Fruit fly (Drosophila melanogaster): ENCODE results near the gene CG44774.

The CG44774 gene

dm6 chrX:4918228-4919022, 19.5 kb downstream of the CG44774 start, which contains the start of the genes CG4041 and Hgsnat (continued):
- TF ChIP-seq kah (GFP tag; optimal IDR thresholded peaks at IDR 0.05) (no peak), CG11695 (GFP tag; IDR thresholded peaks at IDR 0.05) (no peak), sima (GFP tag; optimal IDR thresholded peaks at IDR 0.05) (no peak), sr (GFP tag; IDR thresholded peaks at IDR 0.05) (no peak), run (tag; optimal IDR thresholded peaks at IDR 0.05) (no peak), toy (GFP tag; IDR thresholded peaks at IDR 0.05) (no peak), CG1602 (GFP tag; optimal IDR thresholded peaks at IDR 0.05) (no peak), NfI (GFP tag; optimal IDR thresholded peaks at IDR 0.05) (no peak), z (GFP tag; IDR thresholded peaks at IDR 0.05) (no peak), CG13894 (tag; optimal IDR thresholded peaks at IDR 0.05) (no peak), CG14050 (GFP tag; IDR thresholded peaks at IDR 0.05) (no peak), tgo (GFP tag; IDR thresholded peaks at IDR 0.05) (no peak), gfzf (GFP tag; optimal IDR thresholded peaks at IDR 0.05) (peak; percentile 29), tx (GFP tag; optimal IDR thresholded peaks at IDR 0.05) (no peak), D19A (tag; optimal IDR thresholded peaks at IDR 0.05) (no peak), CG17568 (GFP tag; optimal IDR thresholded peaks at IDR 0.05) (no peak), lbe (GFP tag; optimal IDR thresholded peaks at IDR 0.05) (peak; percentile 26), CG16813 (GFP tag; IDR thresholded peaks at IDR 0.05; ENCODE audit: partially characterized antibody) (0 out of 3 replicates have a peak, but pooled peaks have one; percentile 6), Atf6 (GFP tag; IDR thresholded peaks at IDR 0.05) (no peak), CG14441 (GFP tag; IDR thresholded peaks at IDR 0.05) (no peak), CG3838 (GFP tag; optimal IDR thresholded peaks at IDR 0.05) (no peak), usp (GFP tag; optimal IDR thresholded peaks at IDR 0.05) (no peak), CG10565 (GFP tag; optimal IDR thresholded peaks at IDR 0.05) (no peak), CG8924 (tag; optimal IDR thresholded peaks at IDR 0.05) (peak; percentile 15), CG16815 (GFP tag; optimal IDR thresholded peaks at IDR 0.05) (no peak), CG13296 (GFP tag; optimal IDR thresholded peaks at IDR 0.05) (no peak), Usf (GFP tag; optimal IDR thresholded peaks at IDR 0.05) (no peak), vnd (GFP tag; IDR thresholded peaks at IDR 0.05; ENCODE audit: partially characterized antibody) (no peak), hbn (GFP tag; IDR thresholded peaks at IDR 0.05; ENCODE audit: partially characterized antibody) (no peak), Pdp1 (GFP tag; optimal IDR thresholded peaks at IDR 0.05) (no peak), CG6175 (GFP tag; IDR thresholded peaks at IDR 0.05) (no peak), CG2120 (GFP tag; optimal IDR thresholded peaks at IDR 0.05) (peak; percentile 41), en (GFP tag; optimal IDR thresholded peaks at IDR 0.05) (no peak), Kr (GFP tag; optimal IDR thresholded peaks at IDR 0.05) (no peak), CG8281 (tag; optimal IDR thresholded peaks at IDR 0.05) (no peak), Rx (GFP tag; IDR thresholded peaks at IDR 0.05) (no peak), CG1792 (GFP tag; optimal IDR thresholded peaks at IDR 0.05) (no peak), CG17829 (tag; optimal IDR thresholded peaks at IDR 0.05) (no peak), Gsc (GFP tag; IDR thresholded peaks at IDR 0.05) (no peak), YL-1 (GFP tag; optimal IDR thresholded peaks at IDR 0.05) (no peak), CG7839 (tag; optimal IDR thresholded peaks at IDR 0.05) (no peak), CG17385 (GFP tag; optimal IDR thresholded peaks at IDR 0.05) (no peak), CG12299 (tag; optimal IDR thresholded peaks at IDR 0.05) (no peak), pnt (GFP tag; optimal IDR thresholded peaks at IDR 0.05) (no peak), pho (GFP tag; optimal IDR thresholded peaks at IDR 0.05) (peak; percentile 3), nerfin-1 (tag; optimal IDR thresholded peaks at IDR 0.05) (no peak), Six4 (GFP tag; optimal IDR thresholded peaks at IDR 0.05) (no peak), Abd-B (GFP tag; optimal IDR thresholded peaks at IDR 0.05) (no peak), Dip2 (GFP tag; IDR thresholded peaks at IDR 0.05) (no peak), h (optimal IDR thresholded peaks at IDR 0.05) (no peak), cwo (GFP tag; optimal IDR thresholded peaks at IDR 0.05) (no peak)
